Worm (Caenorhabditis elegans) whole organism, L2 larva: ENCODE measurements around the gene fbxl-2.

Source experiments
- C34F6.9 ChIP-seq: fragments of 150-350 bp; optimal IDR thresholded peaks from 2 replicates; lab custom pipeline; 2014; ENCODE audit warnings: missing biosample characterization, missing genetic modification characterization
- F13H6.1 ChIP-seq: sonication (generic microtip); optimal IDR thresholded peaks from 2 replicates; lab custom pipeline; 2016; ENCODE audit warnings: missing genetic modification characterization, missing compliant biosample characterization
- R02D3.7 ChIP-seq: fragments of 150-350 bp; optimal IDR thresholded peaks from 2 replicates; lab custom pipeline; 2014; ENCODE audit warnings: missing biosample characterization, missing genetic modification characterization
- Y55F3AM.14 ChIP-seq: fragments of 200-800 bp; sonication (Bioruptor generic); optimal IDR thresholded peaks from 2 replicates; lab custom pipeline; 2018; ENCODE audit warnings: mild to moderate bottlenecking, missing genetic modification characterization, missing compliant biosample characterization
- ZK546.5 ChIP-seq: sonication (generic microtip); optimal IDR thresholded peaks from 2 replicates; lab custom pipeline; 2017; ENCODE audit warnings: missing biosample characterization, missing genetic modification characterization
- alr-1 ChIP-seq: fragments of 150-350 bp; optimal IDR thresholded peaks from 2 replicates; lab custom pipeline; 2014; ENCODE audit warnings: missing biosample characterization, missing genetic modification characterization
- aly-2 ChIP-seq: fragments of 150-350 bp; optimal IDR thresholded peaks from 2 replicates; lab custom pipeline; 2014; ENCODE audit warnings: missing biosample characterization, missing genetic modification characterization
- ama-1 ChIP-seq: fragments of 150-350 bp; optimal IDR thresholded peaks from 2 replicates; lab custom pipeline; 2018; ENCODE audit warnings: inconsistent platforms
- blmp-1 ChIP-seq: sonication (generic microtip); optimal IDR thresholded peaks from 2 replicates; lab custom pipeline; 2017; ENCODE audit warnings: missing genetic modification characterization, mild to moderate bottlenecking, missing compliant biosample characterization, antibody characterized with exemption, moderate library complexity; ENCODE audit not compliant: insufficient read depth
- ceh-16 ChIP-seq: fragments of 150-350 bp; optimal IDR thresholded peaks from 2 replicates; lab custom pipeline; 2014; ENCODE audit warnings: missing biosample characterization, missing genetic modification characterization
- ceh-82 ChIP-seq: fragments of 150-350 bp; optimal IDR thresholded peaks from 2 replicates; lab custom pipeline; 2014; ENCODE audit warnings: missing biosample characterization, missing genetic modification characterization
- crh-2 ChIP-seq: sonication (generic microtip); optimal IDR thresholded peaks from 2 replicates; lab custom pipeline; 2017; ENCODE audit warnings: missing biosample characterization, missing genetic modification characterization
- dmd-4 ChIP-seq: sonication (generic microtip); optimal IDR thresholded peaks from 2 replicates; lab custom pipeline; 2017; ENCODE audit warnings: missing biosample characterization, missing genetic modification characterization
- egl-27 ChIP-seq: sonication (generic microtip); optimal IDR thresholded peaks from 3 replicates; lab custom pipeline; 2017; ENCODE audit warnings: missing biosample characterization, missing genetic modification reagents, missing genetic modification characterization
- elt-1 ChIP-seq: fragments of 150-350 bp; optimal IDR thresholded peaks from 2 replicates; lab custom pipeline; 2014; ENCODE audit warnings: missing biosample characterization, missing genetic modification characterization
- elt-3 ChIP-seq: sonication (generic microtip); optimal IDR thresholded peaks from 2 replicates; lab custom pipeline; 2017; ENCODE audit warnings: missing biosample characterization, missing genetic modification characterization
- fos-1 ChIP-seq: fragments of 150-350 bp; optimal IDR thresholded peaks from 2 replicates; lab custom pipeline; 2014; ENCODE audit warnings: missing biosample characterization, missing genetic modification characterization
- gmeb-1 ChIP-seq: fragments of 150-350 bp; optimal IDR thresholded peaks from 2 replicates; lab custom pipeline; 2014; ENCODE audit warnings: missing biosample characterization, missing genetic modification characterization
- lin-11 ChIP-seq: fragments of 150-350 bp; sonication (generic microtip); optimal IDR thresholded peaks from 2 replicates; lab custom pipeline; 2014; ENCODE audit warnings: missing biosample characterization, missing genetic modification characterization, inconsistent platforms, mixed read lengths
- lin-13 ChIP-seq: fragments of 150-350 bp; optimal IDR thresholded peaks from 2 replicates; lab custom pipeline; 2014; ENCODE audit warnings: missing biosample characterization, missing genetic modification reagents, missing genetic modification characterization
- lin-39 ChIP-seq: fragments of 150-350 bp; optimal IDR thresholded peaks from 2 replicates; lab custom pipeline; 2014; ENCODE audit warnings: missing biosample characterization, missing genetic modification reagents, missing genetic modification characterization
- lsy-2 ChIP-seq, 2 experiments: fragments of 150-350 bp in 1 of 2; sonication (generic microtip) in 1 of 2; optimal IDR thresholded peaks; 2 replicates each; lab custom pipeline; 2014 to 2017; ENCODE audit warnings: missing biosample characterization in 2 of 2, missing genetic modification characterization in 2 of 2
- mab-5 ChIP-seq: fragments of 150-350 bp; optimal IDR thresholded peaks from 2 replicates; lab custom pipeline; 2014; ENCODE audit warnings: missing biosample characterization, missing genetic modification characterization
- mbf-1 ChIP-seq: sonication (generic microtip); optimal IDR thresholded peaks from 2 replicates; lab custom pipeline; 2017; ENCODE audit warnings: missing biosample characterization, missing genetic modification characterization
- mdl-1 ChIP-seq, 2 experiments: fragments of 150-350 bp in 1 of 2; sonication (generic microtip) in 1 of 2; optimal IDR thresholded peaks; 2 replicates each; lab custom pipeline; 2017; ENCODE audit warnings: missing biosample characterization in 2 of 2, missing genetic modification characterization in 2 of 2
- nhr-10 ChIP-seq: sonication (generic microtip); optimal IDR thresholded peaks from 2 replicates; lab custom pipeline; 2017; ENCODE audit warnings: missing biosample characterization, missing genetic modification characterization
- nhr-11 ChIP-seq: fragments of 150-350 bp; optimal IDR thresholded peaks from 2 replicates; lab custom pipeline; 2014; ENCODE audit warnings: missing biosample characterization, missing genetic modification characterization
- nhr-12 ChIP-seq: fragments of 150-350 bp; optimal IDR thresholded peaks from 2 replicates; lab custom pipeline; 2014; ENCODE audit warnings: missing biosample characterization, missing genetic modification characterization
- nhr-129 ChIP-seq: fragments of 150-350 bp; optimal IDR thresholded peaks from 2 replicates; lab custom pipeline; 2014; ENCODE audit warnings: missing biosample characterization, missing genetic modification characterization
- nhr-21 ChIP-seq: fragments of 150-350 bp; optimal IDR thresholded peaks from 2 replicates; lab custom pipeline; 2014; ENCODE audit warnings: missing biosample characterization, missing genetic modification characterization
- nhr-23 ChIP-seq: fragments of 150-350 bp; optimal IDR thresholded peaks from 2 replicates; lab custom pipeline; 2014; ENCODE audit warnings: missing biosample characterization, missing genetic modification reagents, missing genetic modification characterization
- nhr-237 ChIP-seq: fragments of 150-350 bp; optimal IDR thresholded peaks from 2 replicates; lab custom pipeline; 2014; ENCODE audit warnings: missing biosample characterization, missing genetic modification characterization
- nhr-25 ChIP-seq: fragments of 150-350 bp; sonication (generic microtip); optimal IDR thresholded peaks from 3 replicates; lab custom pipeline; 2014; ENCODE audit warnings: missing biosample characterization, missing genetic modification characterization
- nhr-6 ChIP-seq: fragments of 150-350 bp; optimal IDR thresholded peaks from 2 replicates; lab custom pipeline; 2014; ENCODE audit warnings: missing biosample characterization, missing genetic modification characterization
- nhr-77 ChIP-seq: fragments of 150-350 bp; optimal IDR thresholded peaks from 2 replicates; lab custom pipeline; 2014; ENCODE audit warnings: missing biosample characterization, missing genetic modification characterization
- peb-1 ChIP-seq: fragments of 150-350 bp; optimal IDR thresholded peaks from 2 replicates; lab custom pipeline; 2014; ENCODE audit warnings: missing biosample characterization, missing genetic modification characterization
- sem-4 ChIP-seq: fragments of 150-350 bp; optimal IDR thresholded peaks from 2 replicates; lab custom pipeline; 2014; ENCODE audit warnings: missing biosample characterization, missing genetic modification reagents, missing genetic modification characterization
- skn-1 ChIP-seq: sonication (generic microtip); optimal IDR thresholded peaks from 2 replicates; lab custom pipeline; 2017; ENCODE audit warnings: missing biosample characterization, missing genetic modification characterization
- sma-3 ChIP-seq: sonication (generic microtip); optimal IDR thresholded peaks from 2 replicates; lab custom pipeline; 2016; ENCODE audit warnings: missing genetic modification reagents, missing genetic modification characterization, missing compliant biosample characterization
- sma-9 ChIP-seq, 2 experiments: fragments of 150-350 bp in 1 of 2; sonication (generic microtip) in 1 of 2; optimal IDR thresholded peaks; 2 replicates each; lab custom pipeline; 2014 to 2016; ENCODE audit warnings: missing genetic modification characterization in 2 of 2, mild to moderate bottlenecking in 1 of 2, missing biosample characterization in 1 of 2, missing compliant biosample characterization in 1 of 2, missing genetic modification reagents in 1 of 2, moderate library complexity in 1 of 2
- snpc-4 ChIP-seq: fragments of 150-350 bp; optimal IDR thresholded peaks from 2 replicates; lab custom pipeline; 2014; ENCODE audit warnings: missing biosample characterization, missing genetic modification characterization
- unc-39 ChIP-seq: fragments of 150-350 bp; optimal IDR thresholded peaks from 2 replicates; lab custom pipeline; 2014; ENCODE audit warnings: missing biosample characterization, missing genetic modification characterization
- unc-55 ChIP-seq: fragments of 150-350 bp; sonication (generic microtip); optimal IDR thresholded peaks from 3 replicates; lab custom pipeline; 2014; ENCODE audit warnings: missing biosample characterization, missing genetic modification reagents, missing genetic modification characterization
- unc-62 ChIP-seq: fragments of 150-350 bp; optimal IDR thresholded peaks from 2 replicates; lab custom pipeline; 2014; ENCODE audit warnings: missing biosample characterization, missing genetic modification reagents, missing genetic modification characterization
- zag-1 ChIP-seq: fragments of 150-350 bp; optimal IDR thresholded peaks from 2 replicates; lab custom pipeline; 2014; ENCODE audit warnings: missing biosample characterization, missing genetic modification characterization
- ztf-1 ChIP-seq: fragments of 200-800 bp; sonication (Bioruptor generic); conservative IDR thresholded peaks from 2 replicates; pipeline ENCODE4 v1.3.6; 2022; ENCODE audit warnings: missing genetic modification characterization, missing compliant biosample characterization
- ztf-11 ChIP-seq: sonication (generic microtip); optimal IDR thresholded peaks from 2 replicates; lab custom pipeline; 2017; ENCODE audit warnings: missing biosample characterization, missing genetic modification characterization
- ztf-4 ChIP-seq: fragments of 150-350 bp; optimal IDR thresholded peaks from 2 replicates; lab custom pipeline; 2014; ENCODE audit warnings: missing biosample characterization, missing genetic modification characterization

The fbxl-2 gene

DNA sequence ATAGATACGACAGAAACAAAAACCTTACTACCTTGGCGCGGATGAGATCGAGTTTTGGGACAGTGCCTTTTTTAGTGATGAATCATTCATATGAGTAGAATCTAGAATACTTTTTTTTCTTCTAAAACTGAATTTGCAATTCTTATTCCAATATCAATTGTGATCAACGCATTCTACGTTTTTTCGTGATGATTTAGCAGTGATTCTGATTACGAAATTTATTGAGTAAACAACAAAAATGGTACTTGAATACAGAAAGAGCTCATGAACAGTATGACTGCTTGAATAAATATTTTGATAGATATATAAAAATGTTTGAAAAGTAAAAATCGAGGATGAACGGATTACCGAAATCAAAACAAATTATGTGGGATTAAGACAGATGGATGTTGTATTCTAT is 42.0 kb upstream of the fbxl-2 start, which contains the start of gene him-18:
Gene him-18, minus strand, starts transcription at position 101 of the 400 bp plus-strand sequence.
- TF ChIP-seq nhr-129 (no peak), dmd-4 (no peak), nhr-10 (tag; lab: Kevin White, UChicago) (no peak), elt-1 (tag; lab: Kevin White, UChicago) (no peak), Y55F3AM.14 (GFP tag; lab: Kevin White, UChicago) (no peak), unc-62 (no peak), peb-1 (tag; lab: Kevin White, UChicago) (no peak), sma-9 (GFP tag; optimal IDR thresholded peaks at IDR 0.05; lab: Kevin White, UChicago) (no peak), sma-9 (tag; optimal IDR thresholded peaks at IDR 0.05; lab: Kevin White, UChicago) (no peak), lsy-2 (tag; optimal IDR thresholded peaks at IDR 0.05; lab: Kevin White, UChicago) (no peak), lin-11 (no peak)

DNA sequence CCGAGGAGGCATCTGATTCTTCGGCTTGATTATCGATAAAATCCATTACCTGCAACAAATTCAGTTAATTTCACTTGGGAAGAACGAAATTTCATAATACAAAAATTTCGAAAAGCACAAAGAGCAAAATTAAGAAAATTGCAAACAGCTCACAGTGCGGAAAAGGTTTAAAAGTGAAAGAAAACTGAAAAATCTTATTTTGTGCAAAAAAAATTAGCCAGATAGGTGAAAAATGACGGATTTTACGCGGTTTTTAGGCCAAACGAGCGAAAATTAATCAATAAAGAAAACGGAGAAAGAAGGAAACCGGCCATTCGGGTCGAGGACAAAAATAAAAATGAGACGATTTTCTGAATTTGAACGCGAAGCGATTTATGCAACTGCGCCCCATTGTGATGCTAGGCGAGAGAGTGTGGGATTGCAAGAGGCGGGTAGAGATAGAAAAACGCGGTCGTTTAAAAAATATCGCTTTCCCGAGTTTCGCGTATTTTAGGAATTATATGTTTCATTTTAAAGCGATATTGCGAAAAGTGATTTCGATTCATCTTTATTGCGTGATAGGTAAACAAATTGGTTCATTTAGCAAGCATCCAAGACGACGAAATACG is 36.3 kb upstream of the fbxl-2 start, which contains the start of gene emb-5:
Gene emb-5, minus strand, starts transcription at position 51 of the 608 bp plus-strand sequence.
- TF ChIP-seq zag-1 (tag; lab: Kevin White, UChicago) (no peak), unc-62 (no peak), ztf-11 (tag; lab: Kevin White, UChicago) (no peak), aly-2 (tag; lab: Kevin White, UChicago) (no peak), nhr-77 (tag; lab: Kevin White, UChicago) (no peak), dmd-4 (no peak), sma-9 (GFP tag; optimal IDR thresholded peaks at IDR 0.05; lab: Kevin White, UChicago) (peak; percentile 69), sma-9 (tag; optimal IDR thresholded peaks at IDR 0.05; lab: Kevin White, UChicago) (no peak), nhr-10 (tag; lab: Kevin White, UChicago) (no peak), nhr-25 (tag; lab: Kevin White, UChicago) (no peak), ceh-16 (tag; lab: Kevin White, UChicago) (no peak), nhr-11 (tag; lab: Kevin White, UChicago) (no peak), nhr-237 (no peak), crh-2 (tag; lab: Kevin White, UChicago) (peak; percentile 65), ceh-82 (tag; lab: Kevin White, UChicago) (no peak), ZK546.5 (tag; lab: Kevin White, UChicago) (no peak), alr-1 (no peak), F13H6.1 (tag; lab: Kevin White, UChicago) (no peak), Y55F3AM.14 (GFP tag; lab: Kevin White, UChicago) (no peak), sma-3 (GFP tag; lab: Kevin White, UChicago) (peak; percentile 45), lin-13 (GFP tag; lab: Kevin White, UChicago) (no peak), lsy-2 (tag; optimal IDR thresholded peaks at IDR 0.05; lab: Kevin White, UChicago) (peak; percentile 56 to 81), unc-39 (tag; lab: Kevin White, UChicago) (no peak), elt-3 (tag; lab: Kevin White, UChicago) (no peak), sem-4 (tag; lab: Kevin White, UChicago) (no peak), mab-5 (tag; lab: Kevin White, UChicago) (peak; percentile 75), C34F6.9 (tag; lab: Kevin White, UChicago) (peak; percentile 62), R02D3.7 (tag; lab: Kevin White, UChicago) (no peak), elt-1 (tag; lab: Kevin White, UChicago) (no peak), mbf-1 (tag; lab: Kevin White, UChicago) (no peak), lin-11 (peak; percentile 32), egl-27 (peak; percentile 9), peb-1 (tag; lab: Kevin White, UChicago) (no peak), nhr-21 (tag; lab: Kevin White, UChicago) (peak; percentile 6), skn-1 (tag; lab: Kevin White, UChicago) (no peak), nhr-129 (peak; percentile 71), ztf-1 (GFP tag; lab: Robert Waterston, UW) (no peak), snpc-4 (tag; lab: Kevin White, UChicago) (no peak), nhr-6 (tag; lab: Kevin White, UChicago) (no peak), fos-1 (peak; percentile 1), gmeb-1 (tag; lab: Kevin White, UChicago) (peak; percentile 95), ama-1 (no peak), unc-55 (GFP tag; lab: Kevin White, UChicago) (peak; percentile 83), nhr-12 (tag; lab: Kevin White, UChicago) (no peak), mdl-1 (tag; optimal IDR thresholded peaks at IDR 0.05; lab: Kevin White, UChicago) (no peak), blmp-1 (tag; lab: Kevin White, UChicago) (no peak), ztf-4 (tag; lab: Kevin White, UChicago) (no peak), lin-39 (tag; lab: Kevin White, UChicago) (no peak), nhr-23 (tag; lab: Kevin White, UChicago) (no peak)
